Fruit fly (Drosophila melanogaster) whole organism, embryonic: Measurements from ENCODE around the gene msd1.

Experiments used
- Atf6 ChIP-seq: fragments of 200-800 bp; sonication (Bioruptor generic); IDR thresholded peaks from 2 replicates; pipeline ENCODE4 v1.3.6; 2022; ENCODE audit warnings: missing biosample characterization, missing genetic modification characterization
- CG1024 ChIP-seq: fragments of 200-800 bp; sonication (Bioruptor generic); IDR thresholded peaks from 2 replicates; pipeline ENCODE4 v1.3.6; 2022; ENCODE audit warnings: missing biosample characterization, missing genetic modification characterization
- CG12155 ChIP-seq: fragments of 200-800 bp; sonication (Bioruptor generic); optimal IDR thresholded peaks from 3 replicates; lab custom pipeline; 2016; ENCODE audit warnings: missing biosample characterization, missing genetic modification characterization
- CG12769 ChIP-seq: fragments of 200-800 bp; sonication (Bioruptor generic); optimal IDR thresholded peaks from 2 replicates; lab custom pipeline; 2019; ENCODE audit warnings: missing biosample characterization, mild to moderate bottlenecking, missing genetic modification characterization, moderate library complexity
- CG13624 ChIP-seq: fragments of 200-800 bp; sonication (Bioruptor generic); optimal IDR thresholded peaks from 2 replicates; lab custom pipeline; 2016; ENCODE audit warnings: missing biosample characterization, missing genetic modification characterization
- CG14014 ChIP-seq: fragments of 200-800 bp; sonication (Bioruptor generic); IDR thresholded peaks from 2 replicates; pipeline ENCODE4 v1.3.6; 2022; ENCODE audit warnings: missing biosample characterization, missing genetic modification characterization
- CG1647 ChIP-seq: fragments of 200-800 bp; sonication (Bioruptor generic); optimal IDR thresholded peaks from 3 replicates; lab custom pipeline; 2016; ENCODE audit warnings: missing biosample characterization, missing genetic modification characterization
- CG2712 ChIP-seq: fragments of 200-800 bp; optimal IDR thresholded peaks from 3 replicates; lab custom pipeline; 2019; ENCODE audit warnings: missing biosample characterization, mild to moderate bottlenecking, missing genetic modification characterization, moderate library complexity
- CG2875 ChIP-seq: fragments of 200-800 bp; sonication (Bioruptor generic); optimal IDR thresholded peaks from 2 replicates; lab custom pipeline; 2017; ENCODE audit warnings: missing biosample characterization, mild to moderate bottlenecking, missing genetic modification characterization, missing genetic modification reagents
- CG30020 ChIP-seq: fragments of 200-800 bp; optimal IDR thresholded peaks from 2 replicates; lab custom pipeline; 2019; ENCODE audit warnings: missing biosample characterization, mild to moderate bottlenecking, missing genetic modification characterization, moderate library complexity
- CG30403 ChIP-seq: fragments of 200-800 bp; sonication (Bioruptor generic); optimal IDR thresholded peaks from 3 replicates; lab custom pipeline; 2016; ENCODE audit warnings: missing biosample characterization, missing genetic modification characterization
- CG30431 ChIP-seq: fragments of 200-800 bp; sonication (Bioruptor generic); optimal IDR thresholded peaks from 2 replicates; lab custom pipeline; 2017; ENCODE audit warnings: missing biosample characterization, missing genetic modification characterization
- CG31388 ChIP-seq: fragments of 200-800 bp; sonication (Bioruptor generic); optimal IDR thresholded peaks from 2 replicates; lab custom pipeline; 2016; ENCODE audit warnings: missing biosample characterization, missing genetic modification characterization
- CG31441 ChIP-seq: fragments of 200-800 bp; sonication (Bioruptor generic); IDR thresholded peaks from 2 replicates; pipeline ENCODE4 v1.3.6; 2022; ENCODE audit warnings: missing biosample characterization, missing genetic modification characterization
- CG8281 ChIP-seq: fragments of 200-800 bp; sonication (Bioruptor generic); optimal IDR thresholded peaks from 2 replicates; lab custom pipeline; 2018; ENCODE audit warnings: missing biosample characterization, mild to moderate bottlenecking, missing genetic modification characterization, moderate library complexity
- CG9797 ChIP-seq: fragments of 200-800 bp; sonication (Bioruptor generic); optimal IDR thresholded peaks from 3 replicates; lab custom pipeline; 2018; ENCODE audit warnings: missing biosample characterization, mild to moderate bottlenecking, missing genetic modification characterization
- HLH3B ChIP-seq: fragments of 200-800 bp; sonication (Bioruptor generic); IDR thresholded peaks from 2 replicates; pipeline ENCODE4 v1.3.6; 2022; ENCODE audit warnings: missing biosample characterization, missing genetic modification characterization
- Meics ChIP-seq: fragments of 200-800 bp; sonication (Bioruptor generic); optimal IDR thresholded peaks from 2 replicates; lab custom pipeline; 2017; ENCODE audit warnings: missing biosample characterization, mild to moderate bottlenecking, missing genetic modification characterization
- btn ChIP-seq: fragments of 200-800 bp; sonication (Bioruptor generic); optimal IDR thresholded peaks from 2 replicates; lab custom pipeline; 2016; ENCODE audit warnings: missing biosample characterization, missing genetic modification characterization
- ci ChIP-seq: fragments of 200-800 bp; sonication (Bioruptor generic); IDR thresholded peaks from 3 replicates; pipeline ENCODE4 v1.3.6; 2022; ENCODE audit warnings: missing biosample characterization, missing genetic modification characterization
- corto ChIP-seq: fragments of 200-800 bp; sonication (Bioruptor generic); optimal IDR thresholded peaks from 2 replicates; lab custom pipeline; 2016; ENCODE audit warnings: missing biosample characterization, mild to moderate bottlenecking, missing genetic modification characterization, moderate library complexity
- crc ChIP-seq: fragments of 200-800 bp; sonication (Bioruptor generic); optimal IDR thresholded peaks from 2 replicates; lab custom pipeline; 2016; ENCODE audit warnings: missing biosample characterization, missing genetic modification characterization
- dpn ChIP-seq, 2 experiments: fragments of 200-800 bp; sonication (Bioruptor generic); optimal IDR thresholded peaks; 3 replicates each; lab custom pipeline; 2016; ENCODE audit warnings: missing biosample characterization in 2 of 2, missing genetic modification characterization in 2 of 2
- exex ChIP-seq: fragments of 200-800 bp; sonication (Bioruptor generic); optimal IDR thresholded peaks from 4 replicates; lab custom pipeline; 2018; ENCODE audit warnings: missing biosample characterization, mild to moderate bottlenecking, missing genetic modification characterization, moderate library complexity
- fru ChIP-seq: fragments of >200 bp; optimal IDR thresholded peaks from 2 replicates; lab custom pipeline; 2017
- gem ChIP-seq: fragments of 200-800 bp; sonication (Bioruptor generic); optimal IDR thresholded peaks from 2 replicates; lab custom pipeline; 2019; ENCODE audit warnings: missing biosample characterization, mild to moderate bottlenecking, missing genetic modification characterization, moderate library complexity
- ind ChIP-seq: fragments of 200-800 bp; sonication (Bioruptor generic); optimal IDR thresholded peaks from 3 replicates; lab custom pipeline; 2016; ENCODE audit warnings: missing biosample characterization, missing genetic modification characterization
- lbe ChIP-seq: fragments of 200-800 bp; sonication (Bioruptor generic); optimal IDR thresholded peaks from 2 replicates; lab custom pipeline; 2016; ENCODE audit warnings: missing biosample characterization, mild to moderate bottlenecking, missing genetic modification characterization
- mirr ChIP-seq: fragments of 200-800 bp; sonication (Bioruptor generic); optimal IDR thresholded peaks from 3 replicates; lab custom pipeline; 2018; ENCODE audit warnings: missing biosample characterization, mild to moderate bottlenecking, missing genetic modification characterization
- nom ChIP-seq: fragments of 200-800 bp; sonication (Bioruptor generic); optimal IDR thresholded peaks from 2 replicates; lab custom pipeline; 2017; ENCODE audit warnings: missing biosample characterization, missing genetic modification characterization, mild to moderate bottlenecking, moderate library complexity, missing genetic modification reagents
- pan ChIP-seq, 4 experiments: fragments of >200 bp in 3 of 4; fragments of 200-800 bp in 1 of 4; sonication (Bioruptor generic) in 1 of 4; optimal IDR thresholded peaks in 3 of 4; IDR thresholded peaks in 1 of 4; 2 replicates each; pipeline versions ENCODE4 v1.3.6 to Lab custom; 2017 to 2022; ENCODE audit warnings: missing biosample characterization in 2 of 4, missing genetic modification characterization in 2 of 4, mixed read lengths in 1 of 4
- psq ChIP-seq: fragments of 200-800 bp; sonication (Bioruptor generic); optimal IDR thresholded peaks from 2 replicates; lab custom pipeline; 2017; ENCODE audit warnings: missing biosample characterization, missing genetic modification characterization
- rib ChIP-seq: fragments of 200-800 bp; sonication (Bioruptor generic); IDR thresholded peaks from 2 replicates; pipeline ENCODE4 v1.3.6; 2022; ENCODE audit warnings: missing biosample characterization, missing genetic modification characterization
- sens ChIP-seq: fragments of 200-800 bp; sonication (Bioruptor generic); peaks from one replicate; lab custom pipeline; 2016; ENCODE audit warnings: missing biosample characterization, missing genetic modification characterization
- sima ChIP-seq: fragments of 200-800 bp; sonication (Bioruptor generic); optimal IDR thresholded peaks from 2 replicates; lab custom pipeline; 2016; ENCODE audit warnings: missing biosample characterization, missing genetic modification characterization
- sob ChIP-seq: fragments of 200-800 bp; sonication (Bioruptor generic); IDR thresholded peaks from 2 replicates; pipeline ENCODE4 v1.3.6; 2022; ENCODE audit warnings: missing biosample characterization, missing genetic modification characterization
- stwl ChIP-seq: fragments of 200-800 bp; sonication (Bioruptor generic); optimal IDR thresholded peaks from 3 replicates; lab custom pipeline; 2018; ENCODE audit warnings: missing biosample characterization, mild to moderate bottlenecking, missing genetic modification characterization, moderate library complexity
- sug ChIP-seq: fragments of 200-800 bp; optimal IDR thresholded peaks from 2 replicates; lab custom pipeline; 2019; ENCODE audit warnings: missing biosample characterization, mild to moderate bottlenecking, missing genetic modification characterization, moderate library complexity
- tna ChIP-seq: fragments of 200-800 bp; sonication (Bioruptor generic); IDR thresholded peaks from 2 replicates; pipeline ENCODE4 v1.3.6; 2022; ENCODE audit warnings: missing biosample characterization, missing genetic modification characterization; ENCODE audit not compliant: partially characterized antibody

msd1 gene

dm6 chr3L:1320230-1320930 lies 11.2 kb upstream of the msd1 start (continued):
- TF ChIP-seq CG30403 (GFP tag; lab: Kevin White, UChicago) (peak; percentile 28), exex (peak; percentile 75), psq (no peak), ind (GFP tag; lab: Kevin White, UChicago) (peak; percentile 15), stwl (tag; lab: Kevin White, UChicago) (no peak), mirr (GFP tag; lab: Kevin White, UChicago) (peak; percentile 48), ci (GFP tag; lab: Robert Waterston, UW) (no peak), CG2712 (tag; lab: Kevin White, UChicago) (peak; percentile 2), pan (optimal IDR thresholded peaks at IDR 0.05; lab: Kevin White, UChicago) (no peak), pan (GFP tag; optimal IDR thresholded peaks at IDR 0.05 in 1 of 2, IDR thresholded peaks at IDR 0.05 in 1 of 2) (no peak), gem (peak; percentile 40), CG1647 (peak; percentile 24), Atf6 (0 out of 2 replicates have a peak, but pooled peaks have one; percentile 36), Meics (GFP tag; lab: Kevin White, UChicago) (peak; percentile 34), CG12155 (GFP tag; lab: Kevin White, UChicago) (no peak), sima (GFP tag; lab: Kevin White, UChicago) (no peak), sug (tag; lab: Kevin White, UChicago) (peak; percentile 9)

dm6 chr3L:1320931-1321556 lies 10.5 kb upstream of the msd1 start:
- no peak for TF ChIP-seq CG1647
- no peak for TF ChIP-seq CG13624 (GFP tag; lab: Kevin White, UChicago)
- TF ChIP-seq rib (GFP tag; lab: Robert Waterston, UW) = 0 out of 2 replicates have a peak, but pooled peaks have one; percentile 49
- TF ChIP-seq CG9797 = no peak
- TF ChIP-seq tna (GFP tag; lab: Robert Waterston, UW) = no peak
- no peak for TF ChIP-seq CG12769
- TF ChIP-seq CG14014 (GFP tag; lab: Robert Waterston, UW) = no peak
- TF ChIP-seq btn (GFP tag; lab: Kevin White, UChicago) = no peak
- no peak for TF ChIP-seq CG8281 (tag; lab: Kevin White, UChicago)
- 0 out of 2 replicates have a peak, but pooled peaks have one; percentile 0 for TF ChIP-seq HLH3B (GFP tag; lab: Robert Waterston, UW)
- no peak for TF ChIP-seq CG1024 (GFP tag; lab: Robert Waterston, UW)
- no peak for TF ChIP-seq sob (GFP tag; lab: Robert Waterston, UW)
- TF ChIP-seq mirr (GFP tag; lab: Kevin White, UChicago) = no peak
- TF ChIP-seq corto = peak; percentile 1
- peak; percentile 11 for TF ChIP-seq sens (GFP tag; lab: Kevin White, UChicago)
- no peak for TF ChIP-seq CG30020 (tag; lab: Kevin White, UChicago)
- TF ChIP-seq lbe (GFP tag; lab: Kevin White, UChicago) = peak; percentile 58
- TF ChIP-seq CG31441 (GFP tag; lab: Robert Waterston, UW) = 0 out of 2 replicates have a peak, but pooled peaks have one; percentile 4
- TF ChIP-seq crc (GFP tag; lab: Kevin White, UChicago) = no peak
- TF ChIP-seq fru (lab: Kevin White, UChicago) = no peak
- TF ChIP-seq nom (GFP tag; lab: Kevin White, UChicago) = peak; percentile 36
- no peak for TF ChIP-seq CG31388
- TF ChIP-seq CG2875 (GFP tag; lab: Kevin White, UChicago) = no peak
- TF ChIP-seq dpn (GFP tag; optimal IDR thresholded peaks at IDR 0.05; lab: Kevin White, UChicago) = no peak
- no peak for TF ChIP-seq CG30431 (GFP tag; lab: Kevin White, UChicago)
